Worm (Caenorhabditis elegans): ENCODE data around the gene T14B4.19.

DNA sequence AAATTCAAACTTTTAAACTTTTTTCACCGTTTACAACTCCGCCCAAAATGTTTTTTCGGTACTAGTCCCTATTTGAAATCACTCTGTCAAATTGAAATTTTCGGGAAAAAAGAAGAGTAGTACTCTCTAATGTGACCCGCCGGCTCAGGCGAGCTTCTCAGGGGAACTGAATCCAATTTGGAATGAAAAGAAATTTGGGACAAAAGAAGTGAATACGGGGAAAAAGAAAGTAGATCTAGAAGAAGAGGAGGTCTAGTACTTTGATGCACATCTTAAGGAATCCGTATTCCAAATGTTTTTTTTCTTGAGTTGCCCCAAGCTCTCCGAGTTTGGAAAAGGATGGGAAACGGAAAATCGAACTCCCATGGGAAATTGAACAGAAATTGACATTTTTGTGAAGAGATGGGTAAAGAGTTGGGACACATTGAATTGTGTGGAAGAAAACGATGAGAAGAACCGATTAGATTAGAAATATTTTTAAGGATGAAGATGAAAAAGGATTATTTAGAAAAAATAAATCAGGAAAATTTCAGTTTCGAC lies 6.1 kb downstream of the T14B4.19 start:
- TF ChIP-seq him-1 (tag; optimal IDR thresholded peaks at IDR 0.05), result no peak
- no peak for TF ChIP-seq W03F9.2 (tag; optimal IDR thresholded peaks at IDR 0.05)
